Worm (Caenorhabditis elegans) whole organism, L4/young adult: ENCODE data around the gene nlp-47.

Source experiments
- W03F9.2 ChIP-seq: fragments of 150-350 bp; optimal IDR thresholded peaks from 2 replicates; lab custom pipeline; 2014; ENCODE audit warnings: missing biosample characterization, missing genetic modification characterization
- dao-5 ChIP-seq: sonication (generic microtip); optimal IDR thresholded peaks from 2 replicates; lab custom pipeline; 2016; ENCODE audit warnings: missing genotype, missing genetic modification characterization, moderate library complexity, missing compliant biosample characterization
- him-1 ChIP-seq: sonication (generic microtip); optimal IDR thresholded peaks from 2 replicates; lab custom pipeline; 2016; ENCODE audit warnings: missing genotype, missing genetic modification reagents, missing genetic modification characterization, missing compliant biosample characterization

DNA sequence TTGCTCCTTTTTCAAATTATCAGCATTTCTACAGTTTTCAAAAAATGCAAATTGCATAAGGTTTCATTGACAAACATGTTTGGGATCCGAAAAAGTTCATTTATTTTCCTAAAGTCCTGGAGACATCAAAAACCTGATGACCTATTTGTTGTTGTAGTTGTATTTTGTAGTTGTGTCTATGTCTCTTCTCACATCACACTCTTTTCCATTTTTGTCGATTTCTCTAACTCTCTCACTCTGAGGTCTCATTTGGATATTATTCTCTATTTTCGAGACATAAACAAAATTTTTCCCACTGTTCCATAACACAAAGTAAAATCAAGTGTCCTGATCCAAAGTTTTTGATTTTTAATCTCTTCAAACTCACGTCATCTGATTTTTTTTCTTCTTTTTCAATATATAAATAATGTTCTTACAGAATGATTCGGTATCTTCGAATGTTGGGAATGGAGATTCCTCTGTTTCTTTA lies 28.2 kb downstream of the nlp-47 start, which contains the start of gene slc-46A:
- TF ChIP-seq dao-5 (tag; lab: Kevin White, UChicago) (no peak), him-1 (tag; lab: Kevin White, UChicago) (no peak), W03F9.2 (tag; lab: Kevin White, UChicago) (no peak)
